Fruit fly (Drosophila melanogaster) whole organism, larva: ENCODE measurements around the gene Ptx1.

Experiments used
- noc ChIP-seq: fragments of 200-800 bp; sonication (Bioruptor generic); optimal IDR thresholded peaks from 3 replicates; lab custom pipeline; 2019; ENCODE audit warnings: missing biosample characterization, mild to moderate bottlenecking, missing genetic modification characterization, moderate library complexity

The Ptx1 gene

DNA sequence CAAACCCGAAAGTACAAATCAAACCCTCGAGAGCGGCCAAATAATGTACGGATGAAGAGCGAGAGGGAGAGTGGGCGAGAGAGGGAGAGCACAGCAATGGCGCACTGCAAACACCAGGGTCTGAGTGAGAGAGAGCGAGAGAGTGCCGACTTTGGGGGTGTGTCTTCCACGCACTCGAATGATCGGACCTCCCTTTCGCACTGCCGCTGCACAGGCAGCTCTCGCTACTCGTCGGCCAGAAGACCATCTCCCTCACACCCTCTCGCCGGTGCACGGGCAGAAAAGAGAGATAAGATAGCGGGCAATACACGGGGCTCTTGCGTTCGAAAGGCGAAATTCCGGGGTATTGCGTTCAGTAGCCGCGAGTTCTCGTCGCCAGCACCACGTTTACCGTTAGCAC is at the start of gene Ptx1:
Ptx1 (plus strand) TSS at position 353 of the 400 bp plus-strand sequence.
- TF ChIP-seq noc (tag; lab: Kevin White, UChicago), result no peak

DNA sequence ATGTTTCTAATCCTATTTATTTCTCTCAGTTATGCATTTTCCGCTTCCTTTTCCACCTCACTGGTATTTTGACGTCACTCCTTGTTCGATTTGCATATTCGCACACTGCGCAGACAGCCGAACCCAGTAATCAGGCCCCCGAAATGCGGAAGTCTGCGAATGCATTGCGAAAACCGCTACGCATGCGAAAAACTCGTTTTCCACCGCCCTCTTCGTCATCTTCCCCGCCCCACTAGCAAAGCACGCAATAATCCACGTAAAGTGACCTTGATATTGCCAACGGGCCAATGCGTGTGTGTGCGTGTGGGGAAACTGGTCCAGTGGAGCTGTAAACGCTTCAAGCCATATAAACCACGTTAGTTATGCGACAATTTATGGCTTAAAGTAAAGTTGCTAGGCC is 48.6 kb upstream of the Ptx1 start:
- TF ChIP-seq noc (tag; lab: Kevin White, UChicago), result no peak

DNA sequence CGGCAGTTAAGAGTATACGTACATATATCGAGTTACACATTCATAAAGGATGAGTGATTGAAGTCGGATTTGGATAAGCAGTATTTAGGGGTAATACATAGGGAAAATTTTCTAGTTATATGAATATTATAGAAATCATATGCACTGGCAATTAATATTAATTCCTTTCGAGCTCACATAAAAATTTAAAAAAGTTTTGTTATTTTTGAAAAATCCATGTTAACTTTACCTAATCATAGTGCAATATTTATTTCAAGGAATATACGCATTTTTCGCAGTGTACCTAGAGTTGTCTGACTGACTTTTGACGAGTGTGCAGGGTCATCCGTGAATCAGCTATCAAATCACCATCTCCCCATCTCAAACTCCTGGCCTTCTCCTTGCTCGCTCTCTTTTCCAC is 48.1 kb upstream of the Ptx1 start:
- no peak for TF ChIP-seq noc (tag; lab: Kevin White, UChicago)

DNA sequence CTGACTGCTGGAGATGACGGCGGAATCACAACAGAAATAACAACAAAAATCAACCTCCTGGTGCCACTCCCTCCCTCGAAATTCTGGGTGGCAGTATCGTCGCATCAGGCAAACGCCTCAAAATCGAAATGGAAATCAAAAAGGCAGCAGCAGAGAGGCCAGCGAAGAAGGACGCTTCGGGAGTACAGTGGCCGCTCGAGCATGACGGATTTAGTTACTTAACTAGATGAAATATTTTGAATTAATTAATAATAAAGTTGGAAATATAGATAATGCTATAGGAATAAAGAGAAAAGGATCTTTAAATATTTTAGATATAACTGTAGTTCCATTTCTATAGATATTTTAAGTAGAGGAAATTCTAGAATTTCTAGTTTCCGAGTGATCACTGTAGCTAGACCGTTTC is 47.2 kb upstream of the Ptx1 start:
- TF ChIP-seq noc (tag; lab: Kevin White, UChicago), result no peak

DNA sequence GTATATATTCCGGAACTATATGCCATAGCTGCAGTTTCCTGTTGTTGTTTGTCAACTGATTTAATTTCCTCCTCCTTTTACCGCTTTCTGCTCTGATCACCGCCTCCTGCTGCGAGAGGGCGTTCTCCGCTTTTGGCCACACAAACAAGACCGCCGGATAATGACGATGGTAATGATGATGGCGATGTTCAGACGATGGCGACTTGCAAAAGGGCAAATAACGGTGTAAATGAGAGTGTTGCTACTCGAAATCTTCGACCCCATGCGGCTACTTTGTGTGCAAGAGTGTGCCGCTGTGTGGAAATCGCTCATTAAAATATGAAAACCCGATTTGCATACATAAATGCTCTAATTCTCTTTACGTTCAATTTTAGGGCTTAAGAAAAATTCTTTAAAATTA is 46.7 kb upstream of the Ptx1 start:
- TF ChIP-seq noc (tag; lab: Kevin White, UChicago), result no peak

DNA sequence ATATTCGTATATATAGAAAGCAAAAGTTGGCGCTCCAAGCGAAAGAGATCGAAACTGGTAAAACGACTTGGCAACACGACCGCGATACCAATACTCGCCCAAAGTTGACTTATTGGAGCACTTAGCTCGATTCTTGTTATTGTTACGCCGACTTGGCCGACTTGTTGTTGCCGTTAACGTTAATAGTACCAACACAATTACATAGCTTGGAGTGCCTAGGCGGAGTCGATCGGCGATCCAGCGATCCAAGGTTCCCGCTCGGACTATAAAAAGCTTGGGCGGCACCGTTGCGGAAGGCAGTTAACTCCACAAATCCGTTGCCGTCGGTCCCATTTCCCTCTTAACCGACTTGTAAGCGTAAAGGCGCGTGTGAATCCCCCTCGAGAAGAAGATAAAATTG is 45.3 kb upstream of the Ptx1 start, which contains the start of gene Cpr100A:
Cpr100A (plus strand) TSS at position 290 of the 400 bp plus-strand sequence.
- no peak for TF ChIP-seq noc (tag; lab: Kevin White, UChicago)

DNA sequence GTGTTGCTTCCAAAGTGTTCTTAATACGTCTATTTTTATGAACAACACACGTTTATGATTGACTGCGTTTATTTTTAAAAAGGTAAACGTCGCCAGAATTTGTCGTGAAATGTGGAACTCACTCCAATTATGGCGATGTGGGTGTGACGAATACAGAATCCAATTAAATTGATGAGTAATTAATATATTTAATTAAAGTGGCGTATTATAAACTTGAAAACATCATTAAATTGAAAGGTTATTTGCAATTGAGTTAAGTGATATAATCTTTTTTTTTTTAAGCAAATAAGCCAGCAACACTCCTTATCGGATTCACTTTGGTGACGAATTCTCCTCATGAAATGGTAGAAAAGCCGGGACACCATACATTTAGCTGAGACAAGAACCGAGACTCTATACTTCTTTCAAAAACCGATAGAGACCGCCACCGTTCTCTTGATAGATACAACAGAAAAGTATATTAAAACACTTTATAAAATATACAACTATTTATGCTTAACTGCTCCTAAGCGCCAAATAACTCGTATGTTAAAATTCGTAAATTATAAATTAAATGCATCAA is 42.2 kb upstream of the Ptx1 start:
- TF ChIP-seq noc (tag; lab: Kevin White, UChicago), result no peak

DNA sequence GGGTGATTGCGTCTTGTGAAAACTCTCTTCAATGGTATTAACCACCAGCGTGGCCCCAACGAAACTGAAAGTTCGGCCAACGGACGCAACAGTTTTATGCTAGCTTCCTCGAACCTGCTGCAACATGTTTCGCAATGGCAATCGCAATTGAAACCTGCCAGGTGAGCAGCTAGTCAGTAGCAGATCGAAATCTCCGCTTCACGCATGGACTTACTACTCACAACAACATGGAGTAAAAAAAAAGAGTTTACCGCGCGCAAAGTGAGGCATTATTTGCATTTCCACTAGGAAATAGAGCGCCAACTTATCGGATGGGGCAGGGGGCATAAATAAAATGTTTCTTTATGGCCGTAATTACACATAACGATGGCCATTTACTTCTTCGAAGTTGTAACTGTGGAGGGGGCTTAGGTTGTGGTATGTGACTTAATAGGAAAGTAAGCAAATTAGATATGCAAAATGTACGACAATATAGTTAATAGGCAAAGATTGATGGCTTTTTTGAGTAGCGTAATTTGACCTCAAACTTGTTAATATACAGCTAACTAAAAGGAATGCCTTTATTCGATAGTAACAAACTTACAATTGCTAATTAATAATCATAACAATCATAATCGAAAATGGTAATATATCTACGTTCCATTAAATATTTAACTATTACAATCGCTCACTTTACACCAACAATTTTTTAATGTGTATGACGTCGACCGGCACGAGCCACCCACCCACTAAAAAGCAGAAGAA is 40.1 kb upstream of the Ptx1 start, which contains the start of gene CG15545:
CG15545 (minus strand) TSS at position 51 of the 744 bp plus-strand sequence.
- TF ChIP-seq noc (tag; lab: Kevin White, UChicago), result no peak

DNA sequence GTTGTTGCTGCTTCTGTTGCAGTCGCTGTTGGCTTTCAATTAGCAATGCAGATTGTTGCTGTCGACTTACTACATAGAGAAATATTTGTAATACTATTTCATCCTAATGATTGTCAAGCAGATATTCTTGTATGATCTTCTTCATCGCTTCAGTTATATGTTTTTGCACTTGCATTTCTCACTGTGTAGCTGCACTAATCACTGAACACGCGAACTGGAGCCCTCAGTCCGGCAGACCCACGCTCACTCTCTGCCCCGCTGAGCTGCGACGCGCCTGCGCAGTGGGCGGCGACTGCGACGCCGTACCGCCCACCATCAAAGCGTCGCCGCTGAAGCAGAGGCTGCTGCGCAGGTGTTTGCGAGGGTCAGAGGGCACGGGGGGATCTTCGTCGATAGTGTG is 37.9 kb upstream of the Ptx1 start:
- no peak for TF ChIP-seq noc (tag; lab: Kevin White, UChicago)

DNA sequence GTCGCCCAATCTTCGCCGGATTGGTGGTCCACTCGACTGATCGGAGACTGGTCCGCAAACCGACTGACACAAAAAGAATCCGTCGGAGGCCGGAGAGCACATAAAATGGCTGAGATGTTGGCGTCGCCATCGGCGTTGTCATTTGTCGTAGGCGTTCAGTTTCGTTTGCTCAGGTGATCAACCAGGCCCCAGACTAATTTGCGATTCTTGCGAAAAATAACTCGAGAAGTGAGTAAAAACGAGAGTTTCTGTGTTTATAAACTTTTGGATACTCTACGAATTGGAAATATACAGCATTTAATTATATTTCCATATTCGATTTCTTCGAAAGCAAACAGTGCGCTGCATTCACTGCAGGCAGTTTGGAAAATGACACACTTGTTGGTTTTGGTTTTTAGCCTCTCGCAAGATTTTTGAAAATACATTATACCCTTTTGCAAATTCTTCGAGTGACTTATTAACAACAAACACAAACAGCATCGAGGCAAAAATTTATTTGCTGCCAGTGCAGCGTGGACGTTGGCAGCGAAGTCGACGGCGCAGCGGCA is 36.3 kb upstream of the Ptx1 start, which contains the start of gene CG15546:
CG15546 (minus strand) TSS at position 51 of the 548 bp plus-strand sequence.
- TF ChIP-seq noc (tag; lab: Kevin White, UChicago), result no peak

DNA sequence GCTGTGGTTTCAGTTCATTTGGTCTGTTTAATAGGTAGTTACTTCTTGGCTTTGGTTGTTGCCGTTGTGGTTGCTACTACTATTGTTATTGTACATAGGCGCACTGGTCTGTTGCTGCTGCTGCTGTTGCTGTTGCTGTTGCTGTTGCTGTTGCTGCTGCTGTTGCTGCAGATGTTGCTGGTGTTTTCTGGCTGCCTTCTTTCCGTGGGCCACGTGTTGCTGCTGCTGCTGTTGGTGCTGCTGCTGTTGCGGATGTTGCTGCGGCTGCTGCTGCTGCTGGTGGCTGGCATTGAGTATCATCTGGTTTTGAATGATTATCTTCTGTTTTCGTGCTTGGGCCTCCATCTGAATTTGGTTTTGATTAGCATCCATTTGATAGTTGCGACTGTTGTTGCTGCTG is 34.4 kb upstream of the Ptx1 start:
- TF ChIP-seq noc (tag; lab: Kevin White, UChicago), result no peak

DNA sequence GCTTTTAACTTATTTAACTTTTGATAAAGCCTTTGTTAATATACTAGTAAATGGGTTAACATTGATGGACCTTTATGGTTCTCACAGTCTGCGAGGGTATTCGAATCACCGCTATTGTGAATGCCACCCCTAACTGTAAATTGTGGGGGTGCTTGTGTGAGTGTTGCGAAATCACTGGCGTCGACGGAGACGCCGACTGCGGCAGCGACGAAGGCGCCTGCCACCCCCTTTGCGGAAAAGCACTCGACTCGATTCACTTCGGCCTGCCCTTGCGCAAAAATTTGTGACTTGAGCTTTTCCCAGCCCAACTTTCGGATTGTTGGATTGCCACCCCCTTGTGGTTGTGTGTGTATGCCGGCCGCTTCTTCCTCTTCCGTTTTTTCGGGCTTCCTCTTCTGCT is 32.5 kb upstream of the Ptx1 start:
- no peak for TF ChIP-seq noc (tag; lab: Kevin White, UChicago)

DNA sequence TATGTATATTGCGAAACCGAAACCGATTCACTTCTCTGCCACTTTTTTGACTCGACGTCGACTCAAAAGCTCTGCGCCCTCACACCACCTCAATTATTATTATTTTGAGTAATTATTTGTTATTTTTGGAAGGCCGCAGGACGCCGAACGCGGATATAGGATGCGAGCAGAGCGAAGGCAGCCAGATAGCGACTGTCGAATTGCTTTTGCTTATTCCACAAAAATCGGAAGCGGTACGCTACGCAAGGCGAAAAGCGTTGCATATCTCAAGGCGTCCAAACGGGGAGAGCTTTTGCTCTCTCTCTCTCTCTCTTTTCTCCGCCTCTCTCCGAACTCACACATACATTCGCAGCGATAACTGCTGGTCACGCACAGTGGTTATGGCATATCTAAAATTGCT is 31.7 kb upstream of the Ptx1 start, which contains the start of gene CG12071:
CG12071 (minus strand) TSS at position 134 of the 400 bp plus-strand sequence.
- TF ChIP-seq noc (tag; lab: Kevin White, UChicago), result no peak

DNA sequence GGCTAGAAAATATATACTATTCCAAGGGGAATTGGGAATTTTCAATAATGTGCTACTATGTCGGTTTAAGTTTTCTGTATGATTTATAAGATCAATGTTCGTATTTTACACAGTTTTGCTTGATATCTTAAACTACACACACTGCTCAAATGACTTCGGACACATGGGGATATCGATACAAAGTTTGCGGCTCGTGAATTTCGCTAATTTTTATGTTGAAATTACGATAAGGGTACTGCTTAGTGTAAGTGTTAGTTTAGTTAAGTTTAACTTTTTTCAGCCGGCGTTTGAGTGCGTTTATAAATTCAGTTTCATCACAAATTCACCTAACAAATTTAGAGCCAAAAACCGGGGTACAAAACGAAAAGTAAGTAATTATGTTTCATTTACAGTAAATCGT is 29.2 kb upstream of the Ptx1 start, which contains the start of gene CG15547:
CG15547 (minus strand) TSS at position 101 of the 400 bp plus-strand sequence.
- no peak for TF ChIP-seq noc (tag; lab: Kevin White, UChicago)

DNA sequence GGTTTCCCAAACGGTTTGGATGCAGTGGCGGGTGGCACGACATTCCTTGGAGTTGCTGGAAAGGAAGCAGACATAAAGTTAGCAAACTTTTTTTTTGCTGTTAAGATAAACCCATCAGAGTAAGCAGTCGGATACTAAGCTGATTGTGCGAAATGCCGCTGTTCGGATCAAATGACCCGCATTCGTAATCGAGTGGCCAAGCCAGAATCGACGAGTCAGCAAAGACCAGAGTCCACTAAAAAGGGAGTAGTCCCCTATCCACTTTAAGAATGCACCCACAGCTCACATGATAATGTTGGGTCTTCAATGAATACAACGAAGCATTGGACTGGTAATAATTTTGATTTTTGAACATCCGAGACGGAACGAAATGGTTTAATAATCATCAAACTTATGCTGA is 25.7 kb upstream of the Ptx1 start:
- TF ChIP-seq noc (tag; lab: Kevin White, UChicago), result no peak

DNA sequence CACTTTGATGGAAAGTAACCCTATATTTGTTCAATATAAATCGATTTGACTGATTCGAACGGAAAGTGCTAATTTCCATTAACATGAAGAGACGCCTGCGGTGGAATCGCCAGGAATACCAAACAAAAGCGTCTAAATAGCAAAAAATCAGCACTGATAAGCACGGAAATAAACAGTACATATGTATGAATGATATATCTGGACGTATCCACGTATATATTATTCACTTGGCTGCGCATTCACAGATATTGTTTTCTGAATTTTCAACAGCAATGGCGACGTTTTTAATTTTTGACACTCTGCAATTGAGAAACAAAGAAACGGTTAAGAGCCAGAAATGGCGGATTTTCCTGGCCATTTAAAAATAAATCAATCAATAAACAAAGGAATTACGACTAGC is 25.3 kb upstream of the Ptx1 start:
- no peak for TF ChIP-seq noc (tag; lab: Kevin White, UChicago)
